Worm (Caenorhabditis elegans) whole organism, late embryonic: Measurements from ENCODE around the gene F53H4.3.

Source experiments
- lin-11 ChIP-seq: fragments of 200-800 bp; sonication (Bioruptor generic); optimal IDR thresholded peaks from 2 replicates; lab custom pipeline; 2018; ENCODE audit warnings: mild to moderate bottlenecking, missing genetic modification characterization, missing compliant biosample characterization
- mec-3 ChIP-seq: sonication (generic microtip); optimal IDR thresholded peaks from 2 replicates; lab custom pipeline; 2016; ENCODE audit warnings: borderline replicate concordance, missing genetic modification characterization, missing compliant biosample characterization
- sox-2 ChIP-seq: fragments of 200-800 bp; sonication (Bioruptor generic); IDR thresholded peaks from 2 replicates; pipeline ENCODE4 v1.3.6; 2022; ENCODE audit warnings: missing genetic modification reagents, missing genetic modification characterization, missing compliant biosample characterization
- tbx-7 ChIP-seq: sonication (generic microtip); optimal IDR thresholded peaks from 2 replicates; lab custom pipeline; 2016; ENCODE audit warnings: missing genotype, missing genetic modification characterization, missing compliant biosample characterization

- no peak for TF ChIP-seq mec-3 (tag; lab: Kevin White, UChicago)
- TF ChIP-seq sox-2: no peak
- TF ChIP-seq lin-11 (tag; lab: Kevin White, UChicago): no peak
- no peak for TF ChIP-seq tbx-7 (tag; lab: Kevin White, UChicago)
Measured at ce11 chrX:15932859-15933258, 45.5 kb upstream of the F53H4.3 start.
